Worm (Caenorhabditis elegans) whole organism, mixed stage, embryonic: ENCODE measurements around the gene C03B1.4.

ENCODE experiments used
- bed-3 ChIP-seq: fragments of 200-800 bp; sonication (Bioruptor generic); optimal IDR thresholded peaks from 3 replicates; lab custom pipeline; 2018; ENCODE audit warnings: mild to moderate bottlenecking, missing genetic modification characterization, moderate library complexity, missing compliant biosample characterization
- ces-1 ChIP-seq: fragments of 150-350 bp; optimal IDR thresholded peaks from 2 replicates; lab custom pipeline; 2014; ENCODE audit warnings: missing biosample characterization, missing genetic modification reagents, missing genetic modification characterization
- mls-2 ChIP-seq: sonication (generic microtip); optimal IDR thresholded peaks from 2 replicates; lab custom pipeline; 2016; ENCODE audit warnings: mild to moderate bottlenecking, missing genetic modification characterization, moderate library complexity, missing compliant biosample characterization
- pha-4 ChIP-seq: fragments of 150-350 bp; optimal IDR thresholded peaks from 2 replicates; lab custom pipeline; 2018; ENCODE audit warnings: missing biosample characterization, missing genetic modification reagents, missing genetic modification characterization
- snpc-4 ChIP-seq: fragments of 150-350 bp; optimal IDR thresholded peaks from 2 replicates; lab custom pipeline; 2014; ENCODE audit warnings: missing biosample characterization, missing genetic modification characterization
- unc-62 ChIP-seq: fragments of 150-350 bp; optimal IDR thresholded peaks from 2 replicates; lab custom pipeline; 2014; ENCODE audit warnings: missing biosample characterization, missing genetic modification reagents, missing genetic modification characterization

ce11 chrX:6347013-6347412 lies 17.3 kb upstream of the C03B1.4 start, which contains the start of gene C03B1.9:
- TF ChIP-seq pha-4 (tag; lab: Kevin White, UChicago) (no peak), unc-62 (GFP tag; lab: Kevin White, UChicago) (no peak), ces-1 (no peak), bed-3 (GFP tag; lab: Kevin White, UChicago) (no peak), mls-2 (no peak), snpc-4 (no peak)
